Fruit fly (Drosophila melanogaster) whole organism, adult: ENCODE data around the gene CecB.
A peak's percentile ranks its signal among the peaks of the same experiment; 100 is the strongest.

Experiments
- CG11617 ChIP-seq: fragments of 200-800 bp; sonication (Bioruptor generic); optimal IDR thresholded peaks from 2 replicates; lab custom pipeline; 2017; ENCODE audit warnings: mild to moderate bottlenecking, missing biosample characterization, missing genetic modification reagents, missing genetic modification characterization
- CG14711 ChIP-seq: fragments of 200-800 bp; sonication (Bioruptor generic); optimal IDR thresholded peaks from 2 replicates; lab custom pipeline; 2018; ENCODE audit warnings: missing biosample characterization, mild to moderate bottlenecking, missing genetic modification characterization, moderate library complexity
- CG1620 ChIP-seq: fragments of 200-800 bp; sonication (Bioruptor generic); optimal IDR thresholded peaks from 2 replicates; lab custom pipeline; 2016; ENCODE audit warnings: missing biosample characterization, missing genetic modification characterization
- CG33017 ChIP-seq: fragments of 200-800 bp; sonication (Bioruptor generic); optimal IDR thresholded peaks from 2 replicates; lab custom pipeline; 2018; ENCODE audit warnings: missing biosample characterization, mild to moderate bottlenecking, missing genetic modification characterization, moderate library complexity
- CG7045 ChIP-seq: fragments of 200-800 bp; sonication (Bioruptor generic); optimal IDR thresholded peaks from 2 replicates; lab custom pipeline; 2017; ENCODE audit warnings: missing biosample characterization, mild to moderate bottlenecking, missing genetic modification characterization
- CG7101 ChIP-seq: fragments of 200-800 bp; sonication (Bioruptor generic); optimal IDR thresholded peaks from 2 replicates; lab custom pipeline; 2018; ENCODE audit warnings: missing biosample characterization, mild to moderate bottlenecking, missing genetic modification characterization, moderate library complexity
- Clk ChIP-seq: fragments of 200-800 bp; sonication (Bioruptor generic); optimal IDR thresholded peaks from 2 replicates; lab custom pipeline; 2017; ENCODE audit warnings: missing biosample characterization, missing genetic modification characterization
- Hr96 ChIP-seq: fragments of 200-800 bp; sonication (Bioruptor generic); optimal IDR thresholded peaks from 2 replicates; lab custom pipeline; 2016; ENCODE audit warnings: missing biosample characterization, missing genetic modification characterization
- Mnt ChIP-seq: fragments of 200-800 bp; sonication (Bioruptor generic); optimal IDR thresholded peaks from 2 replicates; lab custom pipeline; 2016; ENCODE audit warnings: missing biosample characterization, mild to moderate bottlenecking, missing genetic modification characterization
- cic ChIP-seq: fragments of 200-800 bp; sonication (Bioruptor generic); optimal IDR thresholded peaks from 2 replicates; lab custom pipeline; 2017; ENCODE audit warnings: missing biosample characterization, mild to moderate bottlenecking, missing genetic modification characterization, moderate library complexity
- cnc ChIP-seq, 2 experiments: fragments of >200 bp; optimal IDR thresholded peaks; 2 replicates each; lab custom pipeline; 2017
- kay ChIP-seq: fragments of 200-800 bp; sonication (Bioruptor generic); peaks from one replicate; lab custom pipeline; 2016; ENCODE audit warnings: missing biosample characterization, missing genetic modification characterization, borderline replicate concordance
- tj ChIP-seq: fragments of 200-800 bp; sonication (Bioruptor generic); optimal IDR thresholded peaks from 3 replicates; lab custom pipeline; 2017; ENCODE audit warnings: missing biosample characterization, mild to moderate bottlenecking, missing genetic modification characterization, moderate library complexity

dm6 chr3R:30195606-30196049 is 18.0 kb downstream of the CecB start:
- TF ChIP-seq tj (GFP tag; lab: Kevin White, UChicago) (no peak), Mnt (peak; percentile 84), CG7045 (GFP tag; lab: Kevin White, UChicago) (no peak), CG33017 (peak; percentile 19), kay (GFP tag; lab: Kevin White, UChicago) (no peak), CG11617 (GFP tag; lab: Kevin White, UChicago) (peak; percentile 29), CG7101 (tag; lab: Kevin White, UChicago) (peak; percentile 54), CG14711 (tag; lab: Kevin White, UChicago) (peak; percentile 20), Clk (GFP tag; lab: Kevin White, UChicago) (no peak), cic (GFP tag; lab: Kevin White, UChicago) (peak; percentile 10), CG1620 (peak; percentile 44), Hr96 (GFP tag; lab: Kevin White, UChicago) (no peak), cnc (optimal IDR thresholded peaks at IDR 0.05; lab: Kevin White, UChicago) (no peak)
